Worm (Caenorhabditis elegans) whole organism, L1 larva: ENCODE data around the gene nlp-22.

Experiments
- C16A3.4 ChIP-seq: fragments of 150-350 bp; optimal IDR thresholded peaks from 2 replicates; lab custom pipeline; 2014; ENCODE audit warnings: missing biosample characterization, missing genetic modification characterization
- C34B4.2 ChIP-seq: sonication (generic microtip); optimal IDR thresholded peaks from 2 replicates; lab custom pipeline; 2017; ENCODE audit warnings: mild to moderate bottlenecking, missing genetic modification characterization, missing compliant biosample characterization
- F16B12.6 ChIP-seq: fragments of 150-350 bp; optimal IDR thresholded peaks from 2 replicates; lab custom pipeline; 2014; ENCODE audit warnings: missing biosample characterization, missing genetic modification characterization
- aha-1 ChIP-seq: fragments of 150-350 bp; optimal IDR thresholded peaks from 2 replicates; lab custom pipeline; 2014; ENCODE audit warnings: missing biosample characterization, missing genetic modification characterization
- alr-1 ChIP-seq: fragments of 200-800 bp; sonication (Bioruptor generic); optimal IDR thresholded peaks from 2 replicates; lab custom pipeline; 2018; ENCODE audit warnings: borderline replicate concordance, mild to moderate bottlenecking, missing genetic modification characterization, missing compliant biosample characterization
- blmp-1 ChIP-seq: fragments of 150-350 bp; optimal IDR thresholded peaks from 2 replicates; lab custom pipeline; 2014; ENCODE audit warnings: missing biosample characterization, missing genetic modification characterization
- ceh-82 ChIP-seq, 3 experiments: fragments of 150-350 bp in 1 of 3; sonication (generic microtip) in 2 of 3; optimal IDR thresholded peaks; 2 replicates each; lab custom pipeline; 2014 to 2017; ENCODE audit warnings: missing biosample characterization in 3 of 3, missing genetic modification characterization in 3 of 3
- efl-1 ChIP-seq, 4 experiments: fragments of 150-350 bp; optimal IDR thresholded peaks in 3 of 4; peaks in 1 of 4; 1 replicate in 1 of 4; 2 replicates in 3 of 4; lab custom pipeline; 2014; ENCODE audit warnings: missing biosample characterization in 2 of 4, missing genetic modification characterization in 2 of 4, missing genetic modification reagents in 2 of 4
- egl-13 ChIP-seq: sonication (generic microtip); optimal IDR thresholded peaks from 2 replicates; lab custom pipeline; 2016; ENCODE audit warnings: missing genotype, missing genetic modification reagents, missing genetic modification characterization, missing compliant biosample characterization
- egl-27 ChIP-seq, 2 experiments: fragments of 150-350 bp in 1 of 2; sonication (generic microtip); optimal IDR thresholded peaks; 3 replicates each; lab custom pipeline; 2017 to 2018; ENCODE audit warnings: missing biosample characterization in 2 of 2, missing genetic modification characterization in 2 of 2, missing genetic modification reagents in 2 of 2
- ets-5 ChIP-seq: fragments of 200-800 bp; sonication (Bioruptor generic); IDR thresholded peaks from 2 replicates; pipeline ENCODE4 v1.3.6; 2022; ENCODE audit warnings: missing genetic modification characterization, missing compliant biosample characterization
- fkh-10 ChIP-seq: sonication (generic microtip); optimal IDR thresholded peaks from 2 replicates; lab custom pipeline; 2017; ENCODE audit warnings: missing biosample characterization, missing genetic modification reagents, missing genetic modification characterization
- fkh-4 ChIP-seq: sonication (generic microtip); optimal IDR thresholded peaks from 2 replicates; lab custom pipeline; 2016; ENCODE audit warnings: missing compliant biosample characterization, missing genetic modification characterization, borderline replicate concordance
- isw-1 ChIP-seq: fragments of 200-800 bp; sonication (Bioruptor generic); IDR thresholded peaks from 2 replicates; pipeline ENCODE4 v1.3.6; 2022; ENCODE audit warnings: missing genetic modification characterization, missing compliant biosample characterization
- lin-14 ChIP-seq: fragments of 200-800 bp; sonication (Bioruptor generic); optimal IDR thresholded peaks from 2 replicates; lab custom pipeline; 2018; ENCODE audit warnings: mild to moderate bottlenecking, missing genetic modification characterization, moderate library complexity, missing compliant biosample characterization
- lin-35 ChIP-seq, 2 experiments: fragments of 150-350 bp; optimal IDR thresholded peaks; 2 replicates each; lab custom pipeline; 2014; ENCODE audit warnings: missing biosample characterization in 2 of 2, missing genetic modification characterization in 2 of 2, missing genetic modification reagents in 2 of 2
- lin-39 ChIP-seq: fragments of 150-350 bp; optimal IDR thresholded peaks from 2 replicates; lab custom pipeline; 2014; ENCODE audit warnings: missing biosample characterization, missing genetic modification reagents, missing genetic modification characterization
- mep-1 ChIP-seq: fragments of 150-350 bp; optimal IDR thresholded peaks from 2 replicates; lab custom pipeline; 2014; ENCODE audit warnings: missing biosample characterization, missing genetic modification characterization
- nhr-11 ChIP-seq: fragments of 150-350 bp; optimal IDR thresholded peaks from 2 replicates; lab custom pipeline; 2014; ENCODE audit warnings: missing biosample characterization, missing genetic modification characterization
- nhr-20 ChIP-seq: sonication (generic microtip); optimal IDR thresholded peaks from 2 replicates; lab custom pipeline; 2016; ENCODE audit warnings: mild to moderate bottlenecking, missing genetic modification characterization, missing compliant biosample characterization
- nhr-237 ChIP-seq: fragments of 150-350 bp; optimal IDR thresholded peaks from 2 replicates; lab custom pipeline; 2014; ENCODE audit warnings: missing biosample characterization, missing genetic modification characterization
- nhr-28 ChIP-seq: fragments of 150-350 bp; optimal IDR thresholded peaks from 2 replicates; lab custom pipeline; 2014; ENCODE audit warnings: missing biosample characterization, missing genetic modification characterization
- nhr-71 ChIP-seq: sonication (generic microtip); optimal IDR thresholded peaks from 2 replicates; lab custom pipeline; 2016; ENCODE audit warnings: mild to moderate bottlenecking, missing genetic modification characterization, moderate library complexity, missing compliant biosample characterization
- nhr-77 ChIP-seq: fragments of 150-350 bp; optimal IDR thresholded peaks from 2 replicates; lab custom pipeline; 2014; ENCODE audit warnings: missing biosample characterization, missing genetic modification characterization
- nhr-85 ChIP-seq: sonication (generic microtip); peaks from one replicate; lab custom pipeline; 2016; ENCODE audit warnings: missing genetic modification characterization, inconsistent platforms, missing compliant biosample characterization
- pqm-1 ChIP-seq: sonication (generic microtip); optimal IDR thresholded peaks from 3 replicates; lab custom pipeline; 2017; ENCODE audit warnings: missing biosample characterization, missing genetic modification characterization
- rnt-1 ChIP-seq: sonication (generic microtip); optimal IDR thresholded peaks from 2 replicates; lab custom pipeline; 2016; ENCODE audit warnings: mild to moderate bottlenecking, missing genetic modification characterization, moderate library complexity, missing compliant biosample characterization
- snpc-4 ChIP-seq: fragments of 150-350 bp; optimal IDR thresholded peaks from 2 replicates; lab custom pipeline; 2014; ENCODE audit warnings: missing biosample characterization, missing genetic modification characterization
- sox-4 ChIP-seq: sonication (generic microtip); optimal IDR thresholded peaks from 2 replicates; lab custom pipeline; 2016; ENCODE audit warnings: missing genetic modification characterization, missing compliant biosample characterization
- sptf-1 ChIP-seq: fragments of 150-350 bp; optimal IDR thresholded peaks from 2 replicates; lab custom pipeline; 2014; ENCODE audit warnings: missing biosample characterization, missing genetic modification characterization
- tbx-2 ChIP-seq: sonication (generic microtip); optimal IDR thresholded peaks from 2 replicates; lab custom pipeline; 2016; ENCODE audit warnings: missing genetic modification characterization, missing compliant biosample characterization
- tlp-1 ChIP-seq: fragments of 150-350 bp; optimal IDR thresholded peaks from 2 replicates; lab custom pipeline; 2014; ENCODE audit warnings: missing biosample characterization, missing genetic modification characterization
- unc-130 ChIP-seq: fragments of 150-350 bp; optimal IDR thresholded peaks from 2 replicates; lab custom pipeline; 2017; ENCODE audit warnings: missing biosample characterization, missing genetic modification characterization, inconsistent platforms
- unc-98 ChIP-seq: fragments of 200-800 bp; sonication (Bioruptor generic); IDR thresholded peaks from 2 replicates; pipeline ENCODE4 v1.3.6; 2022; ENCODE audit warnings: missing genetic modification characterization, missing compliant biosample characterization
- vab-15 ChIP-seq: sonication (generic microtip); optimal IDR thresholded peaks from 2 replicates; lab custom pipeline; 2017; ENCODE audit warnings: missing genotype, mild to moderate bottlenecking, missing genetic modification characterization, missing compliant biosample characterization
- xbp-1 ChIP-seq: sonication (generic microtip); optimal IDR thresholded peaks from 2 replicates; lab custom pipeline; 2016; ENCODE audit warnings: missing genetic modification characterization, missing compliant biosample characterization
- zag-1 ChIP-seq: fragments of 150-350 bp; optimal IDR thresholded peaks from 2 replicates; lab custom pipeline; 2014; ENCODE audit warnings: missing biosample characterization, missing genetic modification characterization
- zip-4 ChIP-seq: fragments of 200-800 bp; sonication (Bioruptor generic); optimal IDR thresholded peaks from 2 replicates; lab custom pipeline; 2018; ENCODE audit warnings: mild to moderate bottlenecking, missing genetic modification characterization, moderate library complexity, missing compliant biosample characterization
- ztf-11 ChIP-seq, 2 experiments: sonication (generic microtip); optimal IDR thresholded peaks; 2 replicates each; lab custom pipeline; 2016 to 2017; ENCODE audit warnings: missing genetic modification characterization in 2 of 2, missing biosample characterization in 1 of 2, missing compliant biosample characterization in 1 of 2

Gene nlp-22

DNA sequence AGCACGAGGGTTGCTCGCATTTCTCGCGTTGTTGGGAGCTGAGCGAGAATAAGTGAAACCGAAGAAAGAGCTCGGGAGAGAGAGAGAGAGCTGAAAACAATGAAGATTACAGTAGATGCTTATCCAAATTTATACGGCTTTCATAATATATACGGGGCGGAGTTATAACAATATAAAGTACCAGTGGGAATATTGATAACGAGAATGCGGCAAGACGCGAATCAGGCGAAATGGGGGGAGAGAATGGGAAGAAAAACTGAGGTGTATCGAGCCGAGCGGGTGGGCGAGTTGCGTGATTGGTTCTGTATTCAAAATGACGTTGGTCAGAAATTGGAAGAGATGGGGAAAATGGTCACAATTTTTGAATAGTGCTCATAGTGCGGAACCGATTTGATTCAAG lies 2.8 kb upstream of the nlp-22 start, which contains the start of gene nlp-2:
nlp-2 (minus strand) TSS at position 101 of the 400 bp plus-strand sequence.
- TF ChIP-seq nhr-28 (tag; lab: Kevin White, UChicago) (no peak), zip-4 (GFP tag; lab: Kevin White, UChicago) (no peak), tlp-1 (tag; lab: Kevin White, UChicago) (no peak), egl-27 (tag; optimal IDR thresholded peaks at IDR 0.05; lab: Kevin White, UChicago) (no peak), isw-1 (GFP tag; lab: Robert Waterston, UW) (no peak), ets-5 (GFP tag; lab: Robert Waterston, UW) (no peak), lin-39 (tag; lab: Kevin White, UChicago) (no peak), nhr-237 (tag; lab: Kevin White, UChicago) (no peak), pqm-1 (tag; lab: Kevin White, UChicago) (no peak)

DNA sequence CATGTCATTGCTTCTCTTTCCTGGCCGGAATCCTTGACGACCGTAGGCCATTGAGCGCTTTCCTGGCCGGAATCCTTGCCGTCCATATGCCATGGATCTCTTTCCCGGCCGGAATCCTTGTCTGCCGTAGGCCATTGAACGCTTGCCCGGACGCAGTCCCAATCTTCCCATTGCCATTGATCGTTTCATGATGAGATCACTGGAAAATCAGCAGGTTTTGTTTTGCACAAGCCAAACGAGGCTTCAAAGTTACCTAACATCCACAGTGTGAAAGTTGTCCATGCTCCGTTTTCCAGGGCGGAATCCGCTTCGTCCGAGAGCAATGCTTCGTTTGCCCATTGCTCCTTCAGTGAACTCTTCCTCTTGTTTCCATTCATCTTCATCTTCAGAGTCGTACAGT lies 2.2 kb upstream of the nlp-22 start:
- TF ChIP-seq efl-1 (optimal IDR thresholded peaks at IDR 0.05; lab: Kevin White, UChicago) = no peak
- peak in 1 of 2 experiments; percentile 78 for TF ChIP-seq efl-1 (GFP tag; optimal IDR thresholded peaks at IDR 0.05 in 1 of 2; lab: Kevin White, UChicago)
- TF ChIP-seq C16A3.4 (tag; lab: Kevin White, UChicago) = no peak
- no peak for TF ChIP-seq snpc-4 (tag; lab: Kevin White, UChicago)
- TF ChIP-seq nhr-11 (tag; lab: Kevin White, UChicago) = no peak
- TF ChIP-seq, all 84 proteins: peak for 1

DNA sequence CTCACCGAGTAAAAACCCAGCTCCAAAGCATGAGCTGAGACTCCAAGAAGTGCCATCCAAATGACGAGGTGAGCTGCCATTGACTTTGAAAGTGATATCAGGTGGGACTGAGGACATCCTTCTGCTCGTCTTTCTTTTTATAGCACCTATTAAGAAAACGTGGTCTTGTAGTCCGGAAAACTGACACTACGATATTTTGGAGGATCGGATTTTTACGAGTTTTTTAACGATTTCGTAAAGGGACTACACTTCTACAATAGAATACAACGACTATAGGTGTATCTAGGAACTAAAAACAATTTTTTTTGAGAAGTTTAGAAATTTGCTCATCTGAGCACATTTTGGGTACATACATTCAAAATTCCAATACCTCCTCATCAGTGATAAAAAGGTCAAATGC lies 970 bp upstream of the nlp-22 start, which contains the start of gene nlp-23:
nlp-23 (minus strand) TSS at position 101 of the 400 bp plus-strand sequence.
- no peak for TF ChIP-seq egl-27 (tag; optimal IDR thresholded peaks at IDR 0.05; lab: Kevin White, UChicago)
- TF ChIP-seq mep-1 (tag; lab: Kevin White, UChicago) = no peak
- TF ChIP-seq ztf-11 (tag; optimal IDR thresholded peaks at IDR 0.05; lab: Kevin White, UChicago) = no peak
- no peak for TF ChIP-seq tbx-2 (tag; lab: Kevin White, UChicago)
- TF ChIP-seq sox-4 (tag; lab: Kevin White, UChicago) = no peak
- TF ChIP-seq ets-5 (GFP tag; lab: Robert Waterston, UW) = no peak
- TF ChIP-seq blmp-1 (tag; lab: Kevin White, UChicago) = no peak
- TF ChIP-seq unc-98 (GFP tag; lab: Robert Waterston, UW) = no peak
- TF ChIP-seq F16B12.6 (tag; lab: Kevin White, UChicago) = no peak
- no peak for TF ChIP-seq lin-35 (GFP tag; optimal IDR thresholded peaks at IDR 0.05; lab: Kevin White, UChicago)
- no peak for TF ChIP-seq C34B4.2 (tag; lab: Kevin White, UChicago)
- TF ChIP-seq sptf-1 = no peak
- no peak for TF ChIP-seq fkh-4 (tag; lab: Kevin White, UChicago)
- no peak for TF ChIP-seq lin-39 (tag; lab: Kevin White, UChicago)
- no peak for TF ChIP-seq alr-1 (tag; lab: Kevin White, UChicago)
- TF ChIP-seq ceh-82 (tag; optimal IDR thresholded peaks at IDR 0.05; lab: Kevin White, UChicago) = no peak
- TF ChIP-seq nhr-77 (tag; lab: Kevin White, UChicago) = no peak
- TF ChIP-seq, all 84 proteins: peak for 0

DNA sequence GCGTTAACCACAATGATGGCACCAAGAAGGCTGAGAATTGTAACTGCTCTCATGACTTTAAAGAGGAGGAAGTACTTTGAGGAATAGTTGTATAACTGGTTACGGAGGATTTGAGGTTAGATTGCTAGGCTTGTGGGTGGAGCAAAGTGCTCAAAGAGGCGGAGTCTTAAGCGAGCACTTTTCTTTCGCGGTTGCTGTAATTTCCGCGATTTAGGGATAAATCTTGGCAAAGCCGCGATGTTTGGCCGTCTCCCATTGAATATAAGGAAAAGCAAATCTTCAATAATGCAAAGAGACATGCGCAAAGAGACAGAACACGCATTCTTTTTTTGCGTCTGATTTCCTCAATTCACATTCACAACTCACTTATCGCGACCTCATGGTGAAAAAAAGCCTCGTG lies 3.7 kb downstream of the nlp-22 start, which contains the start of gene nlp-45:
nlp-45 (minus strand) TSS at position 101 of the 400 bp plus-strand sequence.
- TF ChIP-seq aha-1 (tag; lab: Kevin White, UChicago) (no peak), sptf-1 (no peak), fkh-10 (GFP tag; lab: Kevin White, UChicago) (no peak), unc-98 (GFP tag; lab: Robert Waterston, UW) (no peak), zag-1 (no peak), vab-15 (tag; lab: Kevin White, UChicago) (no peak), nhr-20 (tag; lab: Kevin White, UChicago) (no peak), ztf-11 (tag; optimal IDR thresholded peaks at IDR 0.05; lab: Kevin White, UChicago) (no peak), nhr-85 (tag; lab: Kevin White, UChicago) (no peak), egl-13 (tag; lab: Kevin White, UChicago) (no peak), xbp-1 (no peak), nhr-71 (tag; lab: Kevin White, UChicago) (no peak), zip-4 (GFP tag; lab: Kevin White, UChicago) (no peak), mep-1 (tag; lab: Kevin White, UChicago) (no peak), tlp-1 (tag; lab: Kevin White, UChicago) (no peak), unc-130 (no peak), rnt-1 (no peak), ceh-82 (tag; optimal IDR thresholded peaks at IDR 0.05; lab: Kevin White, UChicago) (no peak), lin-14 (GFP tag; lab: Kevin White, UChicago) (no peak), nhr-237 (tag; lab: Kevin White, UChicago) (no peak)
- TF ChIP-seq, all 84 proteins: peak for 0
